Worm (Caenorhabditis elegans): ENCODE measurements around the gene nep-5.

- TF ChIP-seq flt-1 (GFP tag; IDR thresholded peaks at IDR 0.05), result no peak
- TF ChIP-seq tab-1 (GFP tag; IDR thresholded peaks at IDR 0.05), result no peak
- no peak for TF ChIP-seq cog-1 (tag; optimal IDR thresholded peaks at IDR 0.05)
- no peak for TF ChIP-seq T22C8.4 (GFP tag; IDR thresholded peaks at IDR 0.05)
- TF ChIP-seq med-1 (GFP tag; optimal IDR thresholded peaks at IDR 0.05; ENCODE audit: insufficient read depth), result no peak
Observed at ce11 chrII:5498156-5498739, 10.3 kb downstream of the nep-5 start, which contains the start of the genes suex-1 and F12A10.9.

Measured in whole organism, midembryonic.